Worm (Caenorhabditis elegans) whole organism, L2 larva: Measurements from ENCODE around the gene tag-276.

ENCODE experiments used
- C34F6.9 ChIP-seq: fragments of 150-350 bp; optimal IDR thresholded peaks from 2 replicates; lab custom pipeline; 2014; ENCODE audit warnings: missing biosample characterization, missing genetic modification characterization
- F13H6.1 ChIP-seq: sonication (generic microtip); optimal IDR thresholded peaks from 2 replicates; lab custom pipeline; 2016; ENCODE audit warnings: missing genetic modification characterization, missing compliant biosample characterization
- ZK546.5 ChIP-seq: sonication (generic microtip); optimal IDR thresholded peaks from 2 replicates; lab custom pipeline; 2017; ENCODE audit warnings: missing biosample characterization, missing genetic modification characterization
- alr-1 ChIP-seq: fragments of 150-350 bp; optimal IDR thresholded peaks from 2 replicates; lab custom pipeline; 2014; ENCODE audit warnings: missing biosample characterization, missing genetic modification characterization
- aly-2 ChIP-seq: fragments of 150-350 bp; optimal IDR thresholded peaks from 2 replicates; lab custom pipeline; 2014; ENCODE audit warnings: missing biosample characterization, missing genetic modification characterization
- ama-1 ChIP-seq: fragments of 150-350 bp; optimal IDR thresholded peaks from 2 replicates; lab custom pipeline; 2018; ENCODE audit warnings: inconsistent platforms
- blmp-1 ChIP-seq: sonication (generic microtip); optimal IDR thresholded peaks from 2 replicates; lab custom pipeline; 2017; ENCODE audit warnings: missing genetic modification characterization, mild to moderate bottlenecking, missing compliant biosample characterization, antibody characterized with exemption, moderate library complexity; ENCODE audit not compliant: insufficient read depth
- ceh-16 ChIP-seq: fragments of 150-350 bp; optimal IDR thresholded peaks from 2 replicates; lab custom pipeline; 2014; ENCODE audit warnings: missing biosample characterization, missing genetic modification characterization
- ceh-82 ChIP-seq: fragments of 150-350 bp; optimal IDR thresholded peaks from 2 replicates; lab custom pipeline; 2014; ENCODE audit warnings: missing biosample characterization, missing genetic modification characterization
- crh-2 ChIP-seq: sonication (generic microtip); optimal IDR thresholded peaks from 2 replicates; lab custom pipeline; 2017; ENCODE audit warnings: missing biosample characterization, missing genetic modification characterization
- dmd-4 ChIP-seq: sonication (generic microtip); optimal IDR thresholded peaks from 2 replicates; lab custom pipeline; 2017; ENCODE audit warnings: missing biosample characterization, missing genetic modification characterization
- egl-27 ChIP-seq: sonication (generic microtip); optimal IDR thresholded peaks from 3 replicates; lab custom pipeline; 2017; ENCODE audit warnings: missing biosample characterization, missing genetic modification reagents, missing genetic modification characterization
- gmeb-1 ChIP-seq: fragments of 150-350 bp; optimal IDR thresholded peaks from 2 replicates; lab custom pipeline; 2014; ENCODE audit warnings: missing biosample characterization, missing genetic modification characterization
- lin-13 ChIP-seq: fragments of 150-350 bp; optimal IDR thresholded peaks from 2 replicates; lab custom pipeline; 2014; ENCODE audit warnings: missing biosample characterization, missing genetic modification reagents, missing genetic modification characterization
- lin-39 ChIP-seq: fragments of 150-350 bp; optimal IDR thresholded peaks from 2 replicates; lab custom pipeline; 2014; ENCODE audit warnings: missing biosample characterization, missing genetic modification reagents, missing genetic modification characterization
- mab-5 ChIP-seq: fragments of 150-350 bp; optimal IDR thresholded peaks from 2 replicates; lab custom pipeline; 2014; ENCODE audit warnings: missing biosample characterization, missing genetic modification characterization
- nhr-10 ChIP-seq: sonication (generic microtip); optimal IDR thresholded peaks from 2 replicates; lab custom pipeline; 2017; ENCODE audit warnings: missing biosample characterization, missing genetic modification characterization
- nhr-11 ChIP-seq: fragments of 150-350 bp; optimal IDR thresholded peaks from 2 replicates; lab custom pipeline; 2014; ENCODE audit warnings: missing biosample characterization, missing genetic modification characterization
- nhr-12 ChIP-seq: fragments of 150-350 bp; optimal IDR thresholded peaks from 2 replicates; lab custom pipeline; 2014; ENCODE audit warnings: missing biosample characterization, missing genetic modification characterization
- nhr-23 ChIP-seq: fragments of 150-350 bp; optimal IDR thresholded peaks from 2 replicates; lab custom pipeline; 2014; ENCODE audit warnings: missing biosample characterization, missing genetic modification reagents, missing genetic modification characterization
- nhr-25 ChIP-seq: fragments of 150-350 bp; sonication (generic microtip); optimal IDR thresholded peaks from 3 replicates; lab custom pipeline; 2014; ENCODE audit warnings: missing biosample characterization, missing genetic modification characterization
- nhr-6 ChIP-seq: fragments of 150-350 bp; optimal IDR thresholded peaks from 2 replicates; lab custom pipeline; 2014; ENCODE audit warnings: missing biosample characterization, missing genetic modification characterization
- nhr-77 ChIP-seq: fragments of 150-350 bp; optimal IDR thresholded peaks from 2 replicates; lab custom pipeline; 2014; ENCODE audit warnings: missing biosample characterization, missing genetic modification characterization
- sem-4 ChIP-seq: fragments of 150-350 bp; optimal IDR thresholded peaks from 2 replicates; lab custom pipeline; 2014; ENCODE audit warnings: missing biosample characterization, missing genetic modification reagents, missing genetic modification characterization
- skn-1 ChIP-seq: sonication (generic microtip); optimal IDR thresholded peaks from 2 replicates; lab custom pipeline; 2017; ENCODE audit warnings: missing biosample characterization, missing genetic modification characterization
- sma-3 ChIP-seq: sonication (generic microtip); optimal IDR thresholded peaks from 2 replicates; lab custom pipeline; 2016; ENCODE audit warnings: missing genetic modification reagents, missing genetic modification characterization, missing compliant biosample characterization
- snpc-4 ChIP-seq: fragments of 150-350 bp; optimal IDR thresholded peaks from 2 replicates; lab custom pipeline; 2014; ENCODE audit warnings: missing biosample characterization, missing genetic modification characterization
- unc-39 ChIP-seq: fragments of 150-350 bp; optimal IDR thresholded peaks from 2 replicates; lab custom pipeline; 2014; ENCODE audit warnings: missing biosample characterization, missing genetic modification characterization
- unc-62 ChIP-seq: fragments of 150-350 bp; optimal IDR thresholded peaks from 2 replicates; lab custom pipeline; 2014; ENCODE audit warnings: missing biosample characterization, missing genetic modification reagents, missing genetic modification characterization
- zag-1 ChIP-seq: fragments of 150-350 bp; optimal IDR thresholded peaks from 2 replicates; lab custom pipeline; 2014; ENCODE audit warnings: missing biosample characterization, missing genetic modification characterization
- ztf-11 ChIP-seq: sonication (generic microtip); optimal IDR thresholded peaks from 2 replicates; lab custom pipeline; 2017; ENCODE audit warnings: missing biosample characterization, missing genetic modification characterization
- ztf-4 ChIP-seq: fragments of 150-350 bp; optimal IDR thresholded peaks from 2 replicates; lab custom pipeline; 2014; ENCODE audit warnings: missing biosample characterization, missing genetic modification characterization

The tag-276 gene

DNA sequence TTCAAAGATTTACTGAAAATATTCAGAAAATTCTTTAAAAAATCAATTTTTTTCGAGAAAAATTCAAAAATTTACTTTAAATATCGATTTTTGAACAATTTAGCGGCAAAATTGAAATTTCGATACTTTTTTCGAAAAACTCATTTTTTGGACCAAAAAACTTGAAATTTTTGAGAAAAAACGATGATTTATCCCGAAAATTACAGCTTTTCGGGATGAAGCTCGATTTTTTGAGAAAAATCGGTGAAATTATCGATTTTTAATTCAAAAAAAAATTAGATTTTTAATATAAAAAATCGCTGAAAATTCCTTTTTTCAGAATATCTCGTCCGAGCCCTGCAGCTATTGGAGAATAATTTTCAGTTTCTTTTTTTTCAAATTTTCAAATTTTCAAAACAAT is 40.2 kb downstream of the tag-276 start:
- no peak for TF ChIP-seq F13H6.1 (tag; lab: Kevin White, UChicago)
- TF ChIP-seq ztf-4 (tag; lab: Kevin White, UChicago) = no peak
- no peak for TF ChIP-seq sma-3 (GFP tag; lab: Kevin White, UChicago)
- no peak for TF ChIP-seq mab-5 (tag; lab: Kevin White, UChicago)

ce11 chrII:12204617-12205016 is 44.3 kb downstream of the tag-276 start:
- TF ChIP-seq sem-4 (tag; lab: Kevin White, UChicago) (no peak), unc-39 (tag; lab: Kevin White, UChicago) (no peak), nhr-10 (tag; lab: Kevin White, UChicago) (no peak), zag-1 (no peak), unc-62 (GFP tag; lab: Kevin White, UChicago) (no peak), ZK546.5 (tag; lab: Kevin White, UChicago) (no peak), snpc-4 (tag; lab: Kevin White, UChicago) (no peak), ama-1 (lab: Kevin White, UChicago) (no peak), nhr-6 (tag; lab: Kevin White, UChicago) (no peak), ceh-82 (tag; lab: Kevin White, UChicago) (no peak), lin-13 (GFP tag; lab: Kevin White, UChicago) (no peak), lin-39 (tag; lab: Kevin White, UChicago) (no peak), nhr-25 (tag; lab: Kevin White, UChicago) (no peak)

ce11 chrII:12202921-12203320 is 46.0 kb downstream of the tag-276 start, which contains the start of gene aqp-12:
Gene aqp-12, plus strand, starts transcription at chrII:12203221.
- TF ChIP-seq nhr-10 (tag; lab: Kevin White, UChicago) (no peak), nhr-23 (no peak), nhr-11 (tag; lab: Kevin White, UChicago) (no peak), dmd-4 (tag; lab: Kevin White, UChicago) (no peak), ceh-16 (tag; lab: Kevin White, UChicago) (no peak)

- TF ChIP-seq ztf-11 (tag; lab: Kevin White, UChicago) (no peak), nhr-12 (tag; lab: Kevin White, UChicago) (no peak), aly-2 (tag; lab: Kevin White, UChicago) (no peak), alr-1 (no peak), gmeb-1 (no peak), sem-4 (tag; lab: Kevin White, UChicago) (no peak), unc-39 (tag; lab: Kevin White, UChicago) (no peak), blmp-1 (tag; lab: Kevin White, UChicago) (no peak), snpc-4 (tag; lab: Kevin White, UChicago) (no peak), crh-2 (tag; lab: Kevin White, UChicago) (no peak), C34F6.9 (tag; lab: Kevin White, UChicago) (no peak), sma-3 (GFP tag; lab: Kevin White, UChicago) (no peak), nhr-77 (tag; lab: Kevin White, UChicago) (no peak)
Measured at ce11 chrII:12202281-12202680, 46.7 kb downstream of the tag-276 start, which contains the start of gene trpp-5. Gene trpp-5, minus strand, starts transcription at chrII:12202381.

- no peak for TF ChIP-seq egl-27
- TF ChIP-seq lin-39 (tag; lab: Kevin White, UChicago) = no peak
- no peak for TF ChIP-seq skn-1 (tag; lab: Kevin White, UChicago)
- no peak for TF ChIP-seq nhr-12 (tag; lab: Kevin White, UChicago)
- no peak for TF ChIP-seq ZK546.5 (tag; lab: Kevin White, UChicago)
- TF ChIP-seq unc-39 (tag; lab: Kevin White, UChicago) = no peak
- no peak for TF ChIP-seq ztf-11 (tag; lab: Kevin White, UChicago)
- TF ChIP-seq nhr-23 = no peak
- TF ChIP-seq ceh-16 (tag; lab: Kevin White, UChicago) = no peak
- TF ChIP-seq gmeb-1 = no peak
- TF ChIP-seq, all 48 proteins: peak for 0
Measured at ce11 chrII:12199912-12200637, 48.9 kb downstream of the tag-276 start, which contains the start of gene polg-1. Gene polg-1, minus strand, starts transcription at chrII:12199962.
